Worm (Caenorhabditis elegans) whole organism, young adult: ENCODE data around the gene F37A8.5.

Source experiments
- F39B2.1 ChIP-seq: fragments of 200-800 bp; sonication (Bioruptor generic); IDR thresholded peaks from 2 replicates; pipeline ENCODE4 v1.3.6; 2022; ENCODE audit warnings: missing genetic modification reagents, missing genetic modification characterization, missing compliant biosample characterization
- ama-1 ChIP-seq, 3 experiments: fragments of 150-350 bp in 1 of 3; sonication (generic microtip) in 2 of 3; optimal IDR thresholded peaks; 2 replicates each; lab custom pipeline; 2014 to 2018; ENCODE audit warnings: missing biosample characterization in 2 of 3, missing genetic modification characterization in 2 of 3, missing genetic modification reagents in 2 of 3
- fkh-3 ChIP-seq: sonication (generic microtip); optimal IDR thresholded peaks from 2 replicates; lab custom pipeline; 2016; ENCODE audit warnings: mild to moderate bottlenecking, missing genetic modification characterization, missing compliant biosample characterization
- lsl-1 ChIP-seq: fragments of 200-800 bp; sonication (Bioruptor generic); optimal IDR thresholded peaks from 2 replicates; lab custom pipeline; 2018; ENCODE audit warnings: mild to moderate bottlenecking, missing genetic modification characterization, moderate library complexity, missing compliant biosample characterization
- nhr-27 ChIP-seq: fragments of 200-800 bp; sonication (Bioruptor generic); optimal IDR thresholded peaks from 2 replicates; lab custom pipeline; 2018; ENCODE audit warnings: mild to moderate bottlenecking, missing genetic modification characterization, moderate library complexity, missing compliant biosample characterization

DNA sequence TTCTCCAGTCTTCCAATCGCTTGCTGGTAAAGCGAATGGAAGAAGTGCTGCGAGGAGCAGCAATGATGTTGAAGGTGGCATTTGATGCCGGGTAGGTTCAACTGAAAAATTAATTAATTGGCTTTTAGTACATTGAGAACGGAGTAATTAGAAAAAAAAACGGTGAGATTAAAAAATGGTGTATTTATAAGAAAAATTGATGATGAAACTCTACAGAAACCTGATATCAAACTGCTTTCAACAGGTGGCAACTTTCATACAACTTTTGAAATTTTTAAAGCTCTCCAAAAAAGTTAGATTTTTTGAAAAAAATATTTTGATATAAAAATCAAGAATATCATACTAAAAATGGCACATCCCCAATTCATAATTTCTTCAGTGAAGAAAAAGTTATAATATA, 42.4 kb upstream of the F37A8.5 start, which contains the start of gene pat-3:
- TF ChIP-seq F39B2.1 (GFP tag; lab: Robert Waterston, UW) (no peak), nhr-27 (tag; lab: Kevin White, UChicago) (no peak), ama-1 (optimal IDR thresholded peaks at IDR 0.05; lab: Kevin White, UChicago) (no peak), ama-1 (GFP tag; optimal IDR thresholded peaks at IDR 0.05; lab: Kevin White, UChicago) (no peak), lsl-1 (GFP tag; lab: Kevin White, UChicago) (no peak), fkh-3 (tag; lab: Kevin White, UChicago) (no peak)
